Worm (Caenorhabditis elegans): ENCODE measurements around the gene nfi-1.

DNA sequence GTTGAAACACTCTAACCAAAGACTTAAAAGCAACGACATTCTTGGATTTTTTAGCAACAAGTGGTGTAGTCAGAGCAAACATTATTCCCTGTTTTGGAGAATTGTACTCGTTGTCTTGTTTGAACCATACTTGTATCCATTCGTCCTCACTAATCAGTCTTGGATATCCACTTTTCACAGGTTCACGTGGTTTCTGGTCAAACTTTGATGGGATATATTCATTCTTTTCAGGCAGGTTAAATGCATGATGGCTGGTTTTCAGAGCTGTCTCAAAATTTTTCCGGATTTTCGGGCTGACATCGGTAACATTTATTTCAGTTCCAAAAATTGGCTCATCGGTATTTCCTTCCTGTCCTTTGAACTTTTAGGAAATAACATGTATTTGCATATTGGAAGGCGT lies 16.6 kb upstream of the nfi-1 start:
- TF ChIP-seq zfh-2 (GFP tag; conservative IDR thresholded peaks at IDR 0.05): no peak
- no peak for TF ChIP-seq Y95B8A.8 (GFP tag; IDR thresholded peaks at IDR 0.05)
- TF ChIP-seq ama-1 (optimal IDR thresholded peaks at IDR 0.05): no peak
- no peak for TF ChIP-seq ama-1 (GFP tag; optimal IDR thresholded peaks at IDR 0.05)
- no peak for TF ChIP-seq cebp-2 (GFP tag; IDR thresholded peaks at IDR 0.05)
- no peak for TF ChIP-seq hrde-1 (tag; optimal IDR thresholded peaks at IDR 0.05; ENCODE audit: borderline replicate concordance)
- no peak for TF ChIP-seq rcor-1 (GFP tag; IDR thresholded peaks at IDR 0.05)
- no peak for TF ChIP-seq nfya-2 (GFP tag; IDR thresholded peaks at IDR 0.05)
- TF ChIP-seq ccch-3 (GFP tag; optimal IDR thresholded peaks at IDR 0.05): no peak
- no peak for TF ChIP-seq ztf-6 (GFP tag; IDR thresholded peaks at IDR 0.05)
- no peak for TF ChIP-seq hmg-20 (GFP tag; IDR thresholded peaks at IDR 0.05)
- TF ChIP-seq ztf-26 (tag; optimal IDR thresholded peaks at IDR 0.05): no peak
